Worm (Caenorhabditis elegans) whole organism, L4 larva: ENCODE measurements around the gene dif-1.
A peak's percentile ranks its signal among the peaks of the same experiment; 100 is the strongest.

Source experiments
- T20F7.1 ChIP-seq: fragments of 200-800 bp; sonication (Bioruptor generic); optimal IDR thresholded peaks from 2 replicates; lab custom pipeline; 2018; ENCODE audit warnings: mild to moderate bottlenecking, missing genetic modification characterization, missing compliant biosample characterization
- Y48G9A.11 ChIP-seq: fragments of 200-800 bp; sonication (Bioruptor generic); IDR thresholded peaks from 2 replicates; pipeline ENCODE4 v1.3.6; 2022; ENCODE audit warnings: missing genetic modification reagents, missing genetic modification characterization, missing compliant biosample characterization
- ama-1 ChIP-seq: fragments of 150-350 bp; optimal IDR thresholded peaks from 2 replicates; lab custom pipeline; 2014; ENCODE audit warnings: inconsistent platforms, mixed read lengths
- cey-2 ChIP-seq: sonication (generic microtip); optimal IDR thresholded peaks from 3 replicates; lab custom pipeline; 2017; ENCODE audit warnings: missing genetic modification characterization, mild to moderate bottlenecking, missing compliant biosample characterization, antibody characterized with exemption, borderline replicate concordance; ENCODE audit not compliant: insufficient read depth
- ctbp-1 ChIP-seq: fragments of 200-800 bp; sonication (Bioruptor generic); IDR thresholded peaks from 2 replicates; pipeline ENCODE4 v1.3.6; 2022; ENCODE audit warnings: missing genetic modification reagents, missing genetic modification characterization, missing compliant biosample characterization
- daf-12 ChIP-seq: fragments of 150-350 bp; optimal IDR thresholded peaks from 2 replicates; lab custom pipeline; 2014; ENCODE audit warnings: missing biosample characterization, missing genetic modification reagents, missing genetic modification characterization
- daf-16 ChIP-seq, 3 experiments: sonication (generic microtip); optimal IDR thresholded peaks; 2 replicates each; lab custom pipeline; 2016 to 2017; ENCODE audit warnings: missing genetic modification characterization in 3 of 3, missing genetic modification reagents in 3 of 3, mild to moderate bottlenecking in 2 of 3, missing compliant biosample characterization in 2 of 3, missing biosample characterization in 1 of 3, moderate library complexity in 1 of 3
- dmd-6 ChIP-seq: fragments of 200-800 bp; sonication (Bioruptor generic); IDR thresholded peaks from 2 replicates; pipeline ENCODE4 v1.3.6; 2022; ENCODE audit warnings: missing genetic modification reagents, missing genetic modification characterization, missing compliant biosample characterization
- dmd-9 ChIP-seq: fragments of 200-800 bp; sonication (Bioruptor generic); IDR thresholded peaks from 2 replicates; pipeline ENCODE4 v1.3.6; 2022; ENCODE audit warnings: missing genetic modification reagents, missing genetic modification characterization, missing compliant biosample characterization
- dpl-1 ChIP-seq: fragments of 150-350 bp; optimal IDR thresholded peaks from 2 replicates; lab custom pipeline; 2014; ENCODE audit warnings: missing biosample characterization, missing genetic modification reagents, missing genetic modification characterization
- duxl-1 ChIP-seq: sonication (generic microtip); optimal IDR thresholded peaks from 2 replicates; lab custom pipeline; 2016; ENCODE audit warnings: mild to moderate bottlenecking, missing genetic modification characterization, moderate library complexity, missing compliant biosample characterization; ENCODE audit not compliant: poor library complexity
- dve-1 ChIP-seq: sonication (generic microtip); optimal IDR thresholded peaks from 2 replicates; lab custom pipeline; 2017; ENCODE audit warnings: antibody characterized with exemption, mild to moderate bottlenecking, missing genetic modification characterization, missing compliant biosample characterization; ENCODE audit not compliant: insufficient read depth
- egl-27 ChIP-seq: sonication (generic microtip); optimal IDR thresholded peaks from 3 replicates; lab custom pipeline; 2017; ENCODE audit warnings: missing biosample characterization, missing genetic modification reagents, missing genetic modification characterization
- gei-8 ChIP-seq: fragments of 200-800 bp; sonication (Bioruptor generic); optimal IDR thresholded peaks from 2 replicates; lab custom pipeline; 2018; ENCODE audit warnings: mild to moderate bottlenecking, missing genetic modification characterization, missing compliant biosample characterization
- hif-1 ChIP-seq, 2 experiments: sonication (generic microtip); optimal IDR thresholded peaks; 2 replicates each; lab custom pipeline; 2016 to 2017; ENCODE audit warnings: missing compliant biosample characterization in 2 of 2, missing genetic modification characterization in 2 of 2, missing genetic modification reagents in 2 of 2, missing genotype in 2 of 2, mild to moderate bottlenecking in 1 of 2
- hlh-11 ChIP-seq: fragments of 200-800 bp; sonication (Bioruptor generic); optimal IDR thresholded peaks from 2 replicates; lab custom pipeline; 2018; ENCODE audit warnings: mild to moderate bottlenecking, missing genetic modification characterization, missing compliant biosample characterization
- hlh-30 ChIP-seq: sonication (generic microtip); optimal IDR thresholded peaks from 2 replicates; lab custom pipeline; 2017; ENCODE audit warnings: antibody characterized with exemption, mild to moderate bottlenecking, missing genetic modification characterization, missing compliant biosample characterization; ENCODE audit not compliant: insufficient read depth
- lim-7 ChIP-seq: fragments of 200-800 bp; sonication (Bioruptor generic); IDR thresholded peaks from 2 replicates; pipeline ENCODE4 v1.3.6; 2022; ENCODE audit warnings: missing genetic modification characterization, missing compliant biosample characterization
- lin-38 ChIP-seq: fragments of 200-800 bp; sonication (Bioruptor generic); IDR thresholded peaks from 2 replicates; pipeline ENCODE4 v1.3.6; 2022; ENCODE audit warnings: missing genetic modification reagents, missing genetic modification characterization, missing compliant biosample characterization
- lsy-2 ChIP-seq, 2 experiments: fragments of 150-350 bp in 1 of 2; sonication (generic microtip) in 1 of 2; optimal IDR thresholded peaks; 2 replicates each; lab custom pipeline; 2014 to 2017; ENCODE audit warnings: missing biosample characterization in 2 of 2, missing genetic modification characterization in 2 of 2
- mdl-1 ChIP-seq, 2 experiments: fragments of 150-350 bp in 1 of 2; sonication (generic microtip) in 1 of 2; optimal IDR thresholded peaks; 2 replicates each; lab custom pipeline; 2014 to 2017; ENCODE audit warnings: missing biosample characterization in 2 of 2, missing genetic modification characterization in 2 of 2
- mep-1 ChIP-seq: fragments of 150-350 bp; sonication (generic microtip); optimal IDR thresholded peaks from 3 replicates; lab custom pipeline; 2014; ENCODE audit warnings: missing biosample characterization, missing genetic modification characterization
- mes-2 ChIP-seq: sonication (generic microtip); optimal IDR thresholded peaks from 2 replicates; lab custom pipeline; 2016; ENCODE audit warnings: missing genotype, mild to moderate bottlenecking, missing genetic modification characterization, missing compliant biosample characterization; ENCODE audit not compliant: poor library complexity, severe bottlenecking
- mxl-3 ChIP-seq: fragments of 200-800 bp; sonication (Bioruptor generic); optimal IDR thresholded peaks from 2 replicates; lab custom pipeline; 2018; ENCODE audit warnings: mild to moderate bottlenecking, missing genetic modification characterization, missing compliant biosample characterization
- nhr-11 ChIP-seq: fragments of 150-350 bp; optimal IDR thresholded peaks from 2 replicates; lab custom pipeline; 2014; ENCODE audit warnings: missing biosample characterization, missing genetic modification characterization
- nhr-28 ChIP-seq: fragments of 150-350 bp; optimal IDR thresholded peaks from 2 replicates; lab custom pipeline; 2014; ENCODE audit warnings: missing biosample characterization, missing genetic modification characterization
- nhr-48 ChIP-seq: sonication (generic microtip); optimal IDR thresholded peaks from 2 replicates; lab custom pipeline; 2016; ENCODE audit warnings: mild to moderate bottlenecking, missing genetic modification characterization, missing compliant biosample characterization
- nhr-77 ChIP-seq: fragments of 150-350 bp; optimal IDR thresholded peaks from 2 replicates; lab custom pipeline; 2014; ENCODE audit warnings: missing biosample characterization, missing genetic modification characterization
- php-3 ChIP-seq: fragments of 200-800 bp; sonication (Bioruptor generic); IDR thresholded peaks from 2 replicates; pipeline ENCODE4 v1.3.6; 2022; ENCODE audit warnings: missing genetic modification reagents, missing genetic modification characterization, missing compliant biosample characterization
- saeg-2 ChIP-seq: fragments of 200-800 bp; sonication (Bioruptor generic); IDR thresholded peaks from 2 replicates; pipeline ENCODE4 v1.3.6; 2022; ENCODE audit warnings: missing genetic modification reagents, missing genetic modification characterization, missing compliant biosample characterization
- set-16 ChIP-seq: fragments of 200-800 bp; sonication (Bioruptor generic); IDR thresholded peaks from 2 replicates; pipeline ENCODE4 v1.3.6; 2022; ENCODE audit warnings: missing genetic modification reagents, missing genetic modification characterization, missing compliant biosample characterization
- snpc-1.2 ChIP-seq: fragments of 200-800 bp; sonication (Bioruptor generic); IDR thresholded peaks from 2 replicates; pipeline ENCODE4 v1.3.6; 2022; ENCODE audit warnings: missing genetic modification reagents, missing genetic modification characterization, missing compliant biosample characterization
- spr-1 ChIP-seq: sonication (generic microtip); optimal IDR thresholded peaks from 2 replicates; lab custom pipeline; 2016; ENCODE audit warnings: mild to moderate bottlenecking, missing genetic modification characterization, missing compliant biosample characterization
- spr-3 ChIP-seq: fragments of 200-800 bp; sonication (Bioruptor generic); optimal IDR thresholded peaks from 2 replicates; lab custom pipeline; 2018; ENCODE audit warnings: mild to moderate bottlenecking, missing genetic modification characterization, missing compliant biosample characterization
- tra-1 ChIP-seq: fragments of 200-800 bp; sonication (Bioruptor generic); IDR thresholded peaks from 2 replicates; pipeline ENCODE4 v1.3.6; 2022; ENCODE audit warnings: missing genetic modification reagents, missing genetic modification characterization, missing compliant biosample characterization
- unc-62 ChIP-seq, 3 experiments: fragments of 150-350 bp in 1 of 3; sonication (generic microtip); optimal IDR thresholded peaks in 2 of 3; peaks in 1 of 3; 1 replicate in 1 of 3; 2 replicates in 2 of 3; lab custom pipeline; 2014 to 2017; ENCODE audit warnings: missing biosample characterization in 3 of 3, missing genetic modification characterization in 3 of 3, missing genetic modification reagents in 3 of 3, missing genotype in 1 of 3
- vab-7 ChIP-seq: fragments of 200-800 bp; sonication (Bioruptor generic); IDR thresholded peaks from 2 replicates; pipeline ENCODE4 v1.3.6; 2022; ENCODE audit warnings: missing genetic modification reagents, missing genetic modification characterization, missing compliant biosample characterization
- zag-1 ChIP-seq: fragments of 150-350 bp; optimal IDR thresholded peaks from 2 replicates; lab custom pipeline; 2014; ENCODE audit warnings: missing biosample characterization, missing genetic modification characterization
- zfp-3 ChIP-seq: fragments of 200-800 bp; sonication (Bioruptor generic); conservative IDR thresholded peaks from 2 replicates; pipeline ENCODE4 v1.3.6; 2022; ENCODE audit warnings: missing genetic modification reagents, missing genetic modification characterization, missing compliant biosample characterization

dif-1 gene

DNA sequence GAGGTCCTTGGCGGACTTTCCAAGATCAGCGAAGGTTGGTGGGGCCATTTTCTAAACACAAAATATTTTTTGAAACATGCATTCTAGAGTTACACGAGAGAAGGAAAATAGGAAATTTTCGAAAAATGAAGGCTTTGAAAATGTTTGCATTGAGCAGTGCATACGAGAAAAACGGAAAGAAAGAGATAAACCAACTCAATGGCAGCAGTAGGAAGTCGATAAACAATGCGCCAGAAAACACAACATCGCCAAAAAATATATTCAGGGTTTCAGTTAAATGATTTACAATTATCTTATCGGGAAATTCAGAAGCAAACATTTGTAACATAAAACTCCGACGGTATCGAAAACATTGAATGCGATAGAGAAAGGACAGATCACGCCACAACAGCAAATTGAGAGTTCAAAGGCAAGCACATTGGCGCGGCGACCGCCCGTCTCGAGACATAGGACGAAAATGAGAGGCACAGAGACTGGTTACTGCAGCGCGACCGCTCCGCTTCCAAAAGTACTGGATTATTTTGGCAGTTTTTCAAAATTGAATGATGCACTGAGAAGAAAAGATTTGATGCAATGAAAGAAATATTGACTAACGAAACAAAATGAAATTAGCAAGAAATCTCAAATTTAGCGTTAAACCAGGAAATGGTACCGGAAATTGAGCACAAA, 44.8 kb downstream of the dif-1 start, which contains the start of the genes vdac-1 and R05G6.5 (continued):
- TF ChIP-seq mes-2 (tag; lab: Kevin White, UChicago) = peak; percentile 82

DNA sequence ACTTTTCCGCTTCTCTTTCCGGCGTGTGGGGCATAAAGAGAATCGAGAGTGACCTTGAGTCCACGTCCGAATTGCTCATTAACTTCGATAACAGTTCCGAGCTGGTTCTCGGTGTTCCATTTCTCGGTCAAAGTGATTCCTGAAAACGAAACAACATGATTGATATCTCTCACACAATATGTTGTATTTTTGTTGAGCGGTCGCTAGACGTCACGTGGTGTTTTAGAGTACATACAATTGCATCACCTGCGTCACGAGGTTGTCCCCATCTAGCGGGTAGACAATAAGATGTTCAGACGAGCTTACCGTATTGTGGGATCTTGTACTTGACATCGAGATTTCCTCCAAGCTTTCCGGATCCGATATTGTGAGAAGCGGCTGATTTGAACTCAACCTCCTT, 45.5 kb downstream of the dif-1 start:
- TF ChIP-seq snpc-1.2 (GFP tag; lab: Robert Waterston, UW) (no peak), mep-1 (tag; lab: Kevin White, UChicago) (peak; percentile 28), zag-1 (no peak), hlh-30 (tag; lab: Kevin White, UChicago) (peak; percentile 88), dve-1 (tag; lab: Kevin White, UChicago) (peak; percentile 42), dmd-6 (GFP tag; lab: Robert Waterston, UW) (peak; percentile 55), ama-1 (lab: Kevin White, UChicago) (peak; percentile 33), daf-12 (no peak), lsy-2 (tag; optimal IDR thresholded peaks at IDR 0.05; lab: Kevin White, UChicago) (peak; percentile 13 to 52), egl-27 (tag; lab: Kevin White, UChicago) (no peak), nhr-11 (peak; percentile 34), nhr-77 (tag; lab: Kevin White, UChicago) (peak; percentile 24), hlh-11 (tag; lab: Kevin White, UChicago) (peak; percentile 71), nhr-28 (tag; lab: Kevin White, UChicago) (peak; percentile 62), unc-62 (GFP tag; optimal IDR thresholded peaks at IDR 0.05 in 1 of 2; lab: Kevin White, UChicago) (peak in 1 of 2 experiments; percentile 96), unc-62 (tag; optimal IDR thresholded peaks at IDR 0.05; lab: Kevin White, UChicago) (no peak), hif-1 (tag; optimal IDR thresholded peaks at IDR 0.05; lab: Kevin White, UChicago) (no peak), tra-1 (GFP tag; lab: Robert Waterston, UW) (no peak), nhr-48 (peak; percentile 39), daf-16 (GFP tag; optimal IDR thresholded peaks at IDR 0.05; lab: Kevin White, UChicago) (peak in 1 of 2 experiments; percentile 6), daf-16 (tag; optimal IDR thresholded peaks at IDR 0.05; lab: Kevin White, UChicago) (peak; percentile 55), duxl-1 (tag; lab: Kevin White, UChicago) (peak; percentile 17), mdl-1 (tag; optimal IDR thresholded peaks at IDR 0.05; lab: Kevin White, UChicago) (peak in 1 of 2 experiments; percentile 48), dpl-1 (GFP tag; lab: Kevin White, UChicago) (peak; percentile 2), cey-2 (tag; lab: Kevin White, UChicago) (no peak), saeg-2 (GFP tag; lab: Robert Waterston, UW) (no peak), spr-1 (tag; lab: Kevin White, UChicago) (no peak), T20F7.1 (GFP tag; lab: Kevin White, UChicago) (peak; percentile 7), mxl-3 (GFP tag; lab: Kevin White, UChicago) (peak; percentile 43)

DNA sequence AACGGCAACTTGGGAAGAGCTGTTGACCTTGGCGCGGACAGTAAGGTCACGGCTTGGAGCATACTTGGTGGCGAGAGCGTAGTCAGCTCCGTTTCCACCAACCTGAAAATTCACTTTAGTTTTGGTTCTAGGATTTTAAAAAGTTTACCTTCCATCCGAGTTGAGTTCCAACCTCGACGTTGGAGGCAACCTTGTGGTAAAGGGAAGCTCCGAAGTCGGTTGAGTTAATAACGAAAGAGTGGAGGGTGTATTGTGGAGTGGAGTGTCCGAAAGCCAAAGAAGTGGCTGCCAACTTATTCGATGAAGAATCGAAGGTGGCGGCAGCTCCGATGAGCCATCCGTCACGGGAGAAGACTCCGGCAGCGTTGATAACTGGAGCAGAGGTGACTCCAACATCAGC, 46.1 kb downstream of the dif-1 start:
- TF ChIP-seq set-16 (GFP tag; lab: Robert Waterston, UW) (peak; percentile 36; the same call in 1 of the 2 replicates), Y48G9A.11 (GFP tag; lab: Robert Waterston, UW) (no peak), lim-7 (GFP tag; lab: Robert Waterston, UW) (no peak), php-3 (GFP tag; lab: Robert Waterston, UW) (no peak), duxl-1 (tag; lab: Kevin White, UChicago) (no peak), vab-7 (GFP tag; lab: Robert Waterston, UW) (no peak), lin-38 (GFP tag; lab: Robert Waterston, UW) (0 out of 2 replicates have a peak, but pooled peaks have one; percentile 11), dmd-9 (0 out of 2 replicates have a peak, but pooled peaks have one; percentile 36), zfp-3 (GFP tag; lab: Robert Waterston, UW) (no peak), ctbp-1 (GFP tag; lab: Robert Waterston, UW) (no peak), gei-8 (GFP tag; lab: Kevin White, UChicago) (no peak), spr-3 (GFP tag; lab: Kevin White, UChicago) (no peak)
